Worm (Caenorhabditis elegans) whole organism, L3 larva: Measurements from ENCODE around the gene ZK1236.1.

Experiments used
- ZK546.5 ChIP-seq: sonication (generic microtip); optimal IDR thresholded peaks from 2 replicates; lab custom pipeline; 2017; ENCODE audit warnings: missing biosample characterization, missing genetic modification characterization
- fkh-2 ChIP-seq: fragments of 150-350 bp; optimal IDR thresholded peaks from 2 replicates; lab custom pipeline; 2014; ENCODE audit warnings: missing biosample characterization, missing genetic modification reagents, missing genetic modification characterization
- nhr-11 ChIP-seq: fragments of 150-350 bp; optimal IDR thresholded peaks from 2 replicates; lab custom pipeline; 2014; ENCODE audit warnings: missing biosample characterization, missing genetic modification characterization
- nhr-28 ChIP-seq: fragments of 150-350 bp; optimal IDR thresholded peaks from 2 replicates; lab custom pipeline; 2014; ENCODE audit warnings: missing biosample characterization, missing genetic modification characterization
- tbx-2 ChIP-seq: sonication (generic microtip); optimal IDR thresholded peaks from 2 replicates; lab custom pipeline; 2016; ENCODE audit warnings: mild to moderate bottlenecking, missing genetic modification characterization, missing compliant biosample characterization
- unc-62 ChIP-seq: fragments of 150-350 bp; sonication (generic microtip); optimal IDR thresholded peaks from 4 replicates; lab custom pipeline; 2014; ENCODE audit warnings: missing biosample characterization, missing genetic modification reagents, missing genetic modification characterization

DNA sequence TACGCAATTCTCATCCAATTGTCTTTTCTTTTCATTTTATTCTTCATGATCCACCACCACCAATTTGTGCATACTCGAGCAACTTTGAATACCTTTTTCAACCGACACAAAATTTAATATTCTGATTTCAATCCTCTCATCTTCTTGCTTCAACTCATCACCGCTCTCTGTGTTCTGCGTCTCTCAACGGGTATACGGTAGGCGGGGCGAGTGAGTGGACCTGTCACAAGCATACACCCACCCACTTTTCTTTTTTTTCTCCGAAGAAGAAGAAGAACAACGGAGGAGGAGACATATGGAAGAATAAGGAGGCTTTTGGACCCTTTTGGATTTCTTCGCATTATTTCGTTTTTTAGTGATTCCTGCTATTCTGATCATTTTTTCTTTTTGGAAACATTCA is 32.3 kb downstream of the ZK1236.1 start:
- TF ChIP-seq ZK546.5 (tag; lab: Kevin White, UChicago) = no peak
- TF ChIP-seq fkh-2 (tag; lab: Kevin White, UChicago) = no peak
- no peak for TF ChIP-seq tbx-2 (tag; lab: Kevin White, UChicago)
- TF ChIP-seq nhr-11 (tag; lab: Kevin White, UChicago) = no peak
- no peak for TF ChIP-seq unc-62 (GFP tag; lab: Kevin White, UChicago)
- TF ChIP-seq nhr-28 (tag; lab: Kevin White, UChicago) = no peak
